Fruit fly (Drosophila melanogaster): ENCODE results near the gene shps.
A peak's percentile ranks its signal among the peaks of the same experiment; 100 is the strongest.

The shps gene

dm6 chr3R:24276104-24277008 lies 3.0 kb upstream of the shps start, which contains the start of gene Orct (continued):
- TF ChIP-seq Hmx (GFP tag; optimal IDR thresholded peaks at IDR 0.05) (peak; percentile 55), luna (GFP tag; optimal IDR thresholded peaks at IDR 0.05) (peak; percentile 2), CG2712 (tag; optimal IDR thresholded peaks at IDR 0.05) (peak; percentile 80), sisA (GFP tag; IDR thresholded peaks at IDR 0.05) (peak; percentile 44), CG1602 (GFP tag; optimal IDR thresholded peaks at IDR 0.05) (peak; percentile 38), CG2120 (GFP tag; optimal IDR thresholded peaks at IDR 0.05) (peak; percentile 92), Oli (tag; optimal IDR thresholded peaks at IDR 0.05) (peak; percentile 82), CG6813 (GFP tag; optimal IDR thresholded peaks at IDR 0.05) (peak; percentile 51), fu2 (GFP tag; optimal IDR thresholded peaks at IDR 0.05) (peak; percentile 65), pum (GFP tag; optimal IDR thresholded peaks at IDR 0.05) (peak; percentile 55), jing (GFP tag; optimal IDR thresholded peaks at IDR 0.05) (no peak), ssp (GFP tag; IDR thresholded peaks at IDR 0.05) (peak; percentile 33; the same call in 1 of the 2 replicates), Ada2b (GFP tag; IDR thresholded peaks at IDR 0.05) (peak; percentile 27), Blimp-1 (GFP tag; optimal IDR thresholded peaks at IDR 0.05) (peak; percentile 60), Max (GFP tag; optimal IDR thresholded peaks at IDR 0.05) (peak; percentile 62), Vsx1 (GFP tag; optimal IDR thresholded peaks at IDR 0.05) (peak; percentile 43), Lhr (GFP tag; optimal IDR thresholded peaks at IDR 0.05) (peak; percentile 6), dimm (GFP tag; IDR thresholded peaks at IDR 0.05) (no peak), zen2 (GFP tag; IDR thresholded peaks at IDR 0.05; ENCODE audit: partially characterized antibody) (no peak), tna (GFP tag; IDR thresholded peaks at IDR 0.05; ENCODE audit: partially characterized antibody) (no peak), bigmax (GFP tag; optimal IDR thresholded peaks at IDR 0.05) (no peak), E2f2 (GFP tag; IDR thresholded peaks at IDR 0.05) (peak; percentile 46; the same call in 1 of the 2 replicates), CG42726 (GFP tag; IDR thresholded peaks at IDR 0.05; ENCODE audit: partially characterized antibody) (no peak), dmrt11E (tag; optimal IDR thresholded peaks at IDR 0.05) (peak; percentile 42), nerfin-1 (tag; optimal IDR thresholded peaks at IDR 0.05) (peak; percentile 54), ERR (GFP tag; optimal IDR thresholded peaks at IDR 0.05) (peak; percentile 15), CG12104 (GFP tag; optimal IDR thresholded peaks at IDR 0.05) (peak; percentile 63), CG15479 (GFP tag; optimal IDR thresholded peaks at IDR 0.05) (no peak), Adf1 (GFP tag; IDR thresholded peaks at IDR 0.05) (peak; percentile 45; the same call in 1 of the 2 replicates), CG7745 (tag; optimal IDR thresholded peaks at IDR 0.05) (no peak), lbe (GFP tag; optimal IDR thresholded peaks at IDR 0.05) (no peak), pho (GFP tag; optimal IDR thresholded peaks at IDR 0.05) (peak; percentile 82), CG11560 (tag; IDR thresholded peaks at IDR 0.05) (peak; percentile 51; the same call in 1 of the 3 replicates), Mad (GFP tag; optimal IDR thresholded peaks at IDR 0.05) (no peak), D19B (GFP tag; optimal IDR thresholded peaks at IDR 0.05) (peak; percentile 71), Ets65A (GFP tag) (peak; percentile 84), hkb (optimal IDR thresholded peaks at IDR 0.05) (no peak), hkb (GFP tag; IDR thresholded peaks at IDR 0.05) (peak; percentile 64), Med (GFP tag) (peak; percentile 89), CG2889 (GFP tag; IDR thresholded peaks at IDR 0.05) (0 out of 3 replicates have a peak, but pooled peaks have one; percentile 61), Dip2 (GFP tag; IDR thresholded peaks at IDR 0.05) (no peak), pan (optimal IDR thresholded peaks at IDR 0.05) (no peak), pan (GFP tag; optimal IDR thresholded peaks at IDR 0.05 in 1 of 2, IDR thresholded peaks at IDR 0.05 in 1 of 2) (peak in 1 of 2 experiments; percentile 69), pnt (GFP tag; optimal IDR thresholded peaks at IDR 0.05) (peak; percentile 49), CG5245 (GFP tag; optimal IDR thresholded peaks at IDR 0.05) (peak; percentile 30), Atf3 (GFP tag; optimal IDR thresholded peaks at IDR 0.05) (peak; percentile 43), Sin3A (optimal IDR thresholded peaks at IDR 0.05) (no peak), gcm2 (GFP tag; optimal IDR thresholded peaks at IDR 0.05) (no peak), ken (GFP tag; IDR thresholded peaks at IDR 0.05) (no peak), Dip3 (GFP tag; optimal IDR thresholded peaks at IDR 0.05) (peak; percentile 74)

Measured in whole organism, embryonic.